Fruit fly (Drosophila melanogaster) whole organism: Measurements from ENCODE around the gene Cep164.

Experiments
- CG8478 ChIP-seq: fragments of >200 bp; optimal IDR thresholded peaks from 2 replicates; lab custom pipeline; 2018; ENCODE audit warnings: inconsistent platforms
- Dll ChIP-seq: fragments of >200 bp; optimal IDR thresholded peaks from 2 replicates; lab custom pipeline; 2017
- pan ChIP-seq: fragments of >200 bp; optimal IDR thresholded peaks from 2 replicates; lab custom pipeline; 2017
- psq ChIP-seq: fragments of >200 bp; optimal IDR thresholded peaks from 2 replicates; lab custom pipeline; 2017

- no peak for TF ChIP-seq psq (lab: Kevin White, UChicago)
- no peak for TF ChIP-seq CG8478 (lab: Kevin White, UChicago)
- no peak for TF ChIP-seq pan (lab: Kevin White, UChicago)
- no peak for TF ChIP-seq Dll (lab: Kevin White, UChicago)
These were observed 3.9 kb upstream of the Cep164 start, which contains the start of gene ND-20 for dm6 chrX:15986654-15987053.
